Worm (Caenorhabditis elegans) whole organism, L4 larva: Measurements from ENCODE around the gene sgt-1.

ENCODE experiments used
- F26F4.8 ChIP-seq: fragments of 200-800 bp; sonication (Bioruptor generic); conservative IDR thresholded peaks from 2 replicates; pipeline ENCODE4 v1.3.6; 2022; ENCODE audit warnings: missing genetic modification characterization, missing compliant biosample characterization
- F37D6.2 ChIP-seq: sonication (generic microtip); optimal IDR thresholded peaks from 2 replicates; lab custom pipeline; 2016; ENCODE audit warnings: mild to moderate bottlenecking, missing genetic modification characterization, missing compliant biosample characterization
- F44E2.7 ChIP-seq: fragments of 200-800 bp; sonication (Bioruptor generic); IDR thresholded peaks from 2 replicates; pipeline ENCODE4 v2.1.2; 2022; ENCODE audit warnings: missing genetic modification characterization, missing compliant biosample characterization
- T20F7.1 ChIP-seq: fragments of 200-800 bp; sonication (Bioruptor generic); optimal IDR thresholded peaks from 2 replicates; lab custom pipeline; 2018; ENCODE audit warnings: mild to moderate bottlenecking, missing genetic modification characterization, missing compliant biosample characterization
- T26A8.4 ChIP-seq: fragments of 200-800 bp; sonication (Bioruptor generic); IDR thresholded peaks from 2 replicates; pipeline ENCODE4 v1.3.6; 2022; ENCODE audit warnings: missing genetic modification characterization, missing compliant biosample characterization
- Y48G9A.11 ChIP-seq: fragments of 200-800 bp; sonication (Bioruptor generic); IDR thresholded peaks from 2 replicates; pipeline ENCODE4 v1.3.6; 2022; ENCODE audit warnings: missing genetic modification reagents, missing genetic modification characterization, missing compliant biosample characterization
- aha-1 ChIP-seq: fragments of 150-350 bp; peaks from one replicate; lab custom pipeline; 2014; ENCODE audit warnings: missing biosample characterization, missing genetic modification characterization
- ceh-44 ChIP-seq: fragments of 200-800 bp; sonication (Bioruptor generic); IDR thresholded peaks from 2 replicates; pipeline ENCODE4 v1.3.6; 2022; ENCODE audit warnings: missing genetic modification reagents, missing genetic modification characterization, missing compliant biosample characterization
- ceh-62 ChIP-seq: sonication (generic microtip); optimal IDR thresholded peaks from 2 replicates; lab custom pipeline; 2017; ENCODE audit warnings: missing biosample characterization, missing genetic modification characterization
- ceh-82 ChIP-seq: sonication (generic microtip); optimal IDR thresholded peaks from 2 replicates; lab custom pipeline; 2017; ENCODE audit warnings: missing biosample characterization, missing genetic modification characterization
- ces-1 ChIP-seq: fragments of 150-350 bp; sonication (generic microtip); optimal IDR thresholded peaks from 4 replicates; lab custom pipeline; 2014; ENCODE audit warnings: missing biosample characterization, missing genetic modification reagents, missing genetic modification characterization
- daf-12 ChIP-seq: fragments of 150-350 bp; optimal IDR thresholded peaks from 2 replicates; lab custom pipeline; 2014; ENCODE audit warnings: missing biosample characterization, missing genetic modification reagents, missing genetic modification characterization
- dmd-8 ChIP-seq: fragments of 200-800 bp; sonication (Bioruptor generic); IDR thresholded peaks from 2 replicates; pipeline ENCODE4 v1.3.6; 2022; ENCODE audit warnings: missing genetic modification characterization, missing compliant biosample characterization
- dpl-1 ChIP-seq: fragments of 150-350 bp; optimal IDR thresholded peaks from 2 replicates; lab custom pipeline; 2014; ENCODE audit warnings: missing biosample characterization, missing genetic modification reagents, missing genetic modification characterization
- fos-1 ChIP-seq: fragments of 150-350 bp; optimal IDR thresholded peaks from 2 replicates; lab custom pipeline; 2014; ENCODE audit warnings: missing biosample characterization, missing genetic modification characterization
- hlh-11 ChIP-seq: fragments of 200-800 bp; sonication (Bioruptor generic); optimal IDR thresholded peaks from 2 replicates; lab custom pipeline; 2018; ENCODE audit warnings: mild to moderate bottlenecking, missing genetic modification characterization, missing compliant biosample characterization
- hlh-30 ChIP-seq: sonication (generic microtip); optimal IDR thresholded peaks from 2 replicates; lab custom pipeline; 2017; ENCODE audit warnings: antibody characterized with exemption, mild to moderate bottlenecking, missing genetic modification characterization, missing compliant biosample characterization; ENCODE audit not compliant: insufficient read depth
- hmg-1.1 ChIP-seq: fragments of 200-800 bp; sonication (Bioruptor generic); IDR thresholded peaks from 2 replicates; pipeline ENCODE4 v1.3.6; 2022; ENCODE audit warnings: missing genetic modification reagents, missing genetic modification characterization, missing compliant biosample characterization
- lim-7 ChIP-seq: fragments of 200-800 bp; sonication (Bioruptor generic); IDR thresholded peaks from 2 replicates; pipeline ENCODE4 v1.3.6; 2022; ENCODE audit warnings: missing genetic modification characterization, missing compliant biosample characterization
- lin-1 ChIP-seq: fragments of 200-800 bp; sonication (Bioruptor generic); IDR thresholded peaks from 2 replicates; pipeline ENCODE4 v1.3.6; 2022; ENCODE audit warnings: missing genetic modification reagents, missing genetic modification characterization, missing compliant biosample characterization
- lin-39 ChIP-seq: fragments of 150-350 bp; optimal IDR thresholded peaks from 2 replicates; lab custom pipeline; 2014; ENCODE audit warnings: missing biosample characterization, missing genetic modification reagents, missing genetic modification characterization
- lir-3 ChIP-seq: sonication (generic microtip); optimal IDR thresholded peaks from 2 replicates; lab custom pipeline; 2016; ENCODE audit warnings: mild to moderate bottlenecking, missing genetic modification characterization, missing compliant biosample characterization
- madf-5 ChIP-seq, 2 experiments: fragments of 200-800 bp; sonication (Bioruptor generic); IDR thresholded peaks; 2 replicates each; pipeline ENCODE4 v1.3.6; 2022; ENCODE audit warnings: missing compliant biosample characterization in 2 of 2, missing genetic modification characterization in 2 of 2
- mdl-1 ChIP-seq, 2 experiments: fragments of 150-350 bp in 1 of 2; sonication (generic microtip) in 1 of 2; optimal IDR thresholded peaks; 2 replicates each; lab custom pipeline; 2014 to 2017; ENCODE audit warnings: missing biosample characterization in 2 of 2, missing genetic modification characterization in 2 of 2
- mxl-3 ChIP-seq: fragments of 200-800 bp; sonication (Bioruptor generic); optimal IDR thresholded peaks from 2 replicates; lab custom pipeline; 2018; ENCODE audit warnings: mild to moderate bottlenecking, missing genetic modification characterization, missing compliant biosample characterization
- nhr-11 ChIP-seq: fragments of 150-350 bp; optimal IDR thresholded peaks from 2 replicates; lab custom pipeline; 2014; ENCODE audit warnings: missing biosample characterization, missing genetic modification characterization
- nhr-111 ChIP-seq: fragments of 200-800 bp; sonication (Bioruptor generic); optimal IDR thresholded peaks from 2 replicates; lab custom pipeline; 2018; ENCODE audit warnings: mild to moderate bottlenecking, missing genetic modification characterization, missing compliant biosample characterization
- nhr-28 ChIP-seq: fragments of 150-350 bp; optimal IDR thresholded peaks from 2 replicates; lab custom pipeline; 2014; ENCODE audit warnings: missing biosample characterization, missing genetic modification characterization
- nhr-41 ChIP-seq: fragments of 200-800 bp; sonication (Bioruptor generic); IDR thresholded peaks from 2 replicates; pipeline ENCODE4 v1.3.6; 2022; ENCODE audit warnings: missing genetic modification reagents, missing genetic modification characterization, missing compliant biosample characterization
- nhr-48 ChIP-seq: sonication (generic microtip); optimal IDR thresholded peaks from 2 replicates; lab custom pipeline; 2016; ENCODE audit warnings: mild to moderate bottlenecking, missing genetic modification characterization, missing compliant biosample characterization
- rbr-2 ChIP-seq: sonication (generic microtip); optimal IDR thresholded peaks from 2 replicates; lab custom pipeline; 2016; ENCODE audit warnings: missing genotype, missing genetic modification characterization, missing compliant biosample characterization
- saeg-2 ChIP-seq: fragments of 200-800 bp; sonication (Bioruptor generic); IDR thresholded peaks from 2 replicates; pipeline ENCODE4 v1.3.6; 2022; ENCODE audit warnings: missing genetic modification reagents, missing genetic modification characterization, missing compliant biosample characterization
- sdz-12 ChIP-seq: fragments of 200-800 bp; sonication (Bioruptor generic); optimal IDR thresholded peaks from 2 replicates; lab custom pipeline; 2018; ENCODE audit warnings: mild to moderate bottlenecking, missing genetic modification characterization, missing compliant biosample characterization
- set-16 ChIP-seq: fragments of 200-800 bp; sonication (Bioruptor generic); IDR thresholded peaks from 2 replicates; pipeline ENCODE4 v1.3.6; 2022; ENCODE audit warnings: missing genetic modification reagents, missing genetic modification characterization, missing compliant biosample characterization
- skn-1 ChIP-seq: fragments of 150-350 bp; optimal IDR thresholded peaks from 2 replicates; lab custom pipeline; 2014; ENCODE audit warnings: missing biosample characterization, missing genetic modification characterization
- snpc-1.2 ChIP-seq: fragments of 200-800 bp; sonication (Bioruptor generic); IDR thresholded peaks from 2 replicates; pipeline ENCODE4 v1.3.6; 2022; ENCODE audit warnings: missing genetic modification reagents, missing genetic modification characterization, missing compliant biosample characterization
- tag-97 ChIP-seq: fragments of 200-800 bp; sonication (Bioruptor generic); IDR thresholded peaks from 2 replicates; pipeline ENCODE4 v1.3.6; 2022; ENCODE audit warnings: missing genetic modification characterization, missing compliant biosample characterization
- unc-39 ChIP-seq: sonication (generic microtip); optimal IDR thresholded peaks from 2 replicates; lab custom pipeline; 2017; ENCODE audit warnings: missing biosample characterization, missing genetic modification characterization
- unc-62 ChIP-seq, 3 experiments: fragments of 150-350 bp in 1 of 3; sonication (generic microtip); optimal IDR thresholded peaks in 2 of 3; peaks in 1 of 3; 1 replicate in 1 of 3; 2 replicates in 2 of 3; lab custom pipeline; 2014 to 2017; ENCODE audit warnings: missing biosample characterization in 3 of 3, missing genetic modification characterization in 3 of 3, missing genetic modification reagents in 3 of 3, missing genotype in 1 of 3
- zip-2 ChIP-seq: fragments of 150-350 bp; optimal IDR thresholded peaks from 2 replicates; lab custom pipeline; 2014; ENCODE audit warnings: missing biosample characterization, missing genetic modification characterization

Gene sgt-1

ce11 chrII:4874335-4874861, 29.2 kb downstream of the sgt-1 start, which contains the start of gene F11G11.15:
Gene F11G11.15, plus strand, starts transcription at chrII:4874845.
- TF ChIP-seq hlh-11 (tag; lab: Kevin White, UChicago) (peak; percentile 45), aha-1 (tag; lab: Kevin White, UChicago) (peak; percentile 96), hlh-30 (tag; lab: Kevin White, UChicago) (peak; percentile 66), mxl-3 (peak; percentile 81), lim-7 (GFP tag; lab: Robert Waterston, UW) (no peak), nhr-48 (tag; lab: Kevin White, UChicago) (peak; percentile 68), ces-1 (no peak), nhr-28 (tag; lab: Kevin White, UChicago) (peak; percentile 33), mdl-1 (tag; optimal IDR thresholded peaks at IDR 0.05; lab: Kevin White, UChicago) (peak in 1 of 2 experiments; percentile 31), snpc-1.2 (no peak)

- TF ChIP-seq T20F7.1 (GFP tag; lab: Kevin White, UChicago) (no peak), saeg-2 (GFP tag; lab: Robert Waterston, UW) (no peak), dmd-8 (GFP tag; lab: Robert Waterston, UW) (no peak), unc-62 (GFP tag; optimal IDR thresholded peaks at IDR 0.05 in 1 of 2; lab: Kevin White, UChicago) (no peak), unc-62 (tag; optimal IDR thresholded peaks at IDR 0.05; lab: Kevin White, UChicago) (no peak), lin-39 (tag; lab: Kevin White, UChicago) (no peak), rbr-2 (tag; lab: Kevin White, UChicago) (no peak), ceh-62 (tag; lab: Kevin White, UChicago) (no peak)
These were observed 30.6 kb downstream of the sgt-1 start, which contains the start of gene col-73 for ce11 chrII:4873029-4873428. Gene col-73, minus strand, starts transcription at chrII:4873129.

DNA sequence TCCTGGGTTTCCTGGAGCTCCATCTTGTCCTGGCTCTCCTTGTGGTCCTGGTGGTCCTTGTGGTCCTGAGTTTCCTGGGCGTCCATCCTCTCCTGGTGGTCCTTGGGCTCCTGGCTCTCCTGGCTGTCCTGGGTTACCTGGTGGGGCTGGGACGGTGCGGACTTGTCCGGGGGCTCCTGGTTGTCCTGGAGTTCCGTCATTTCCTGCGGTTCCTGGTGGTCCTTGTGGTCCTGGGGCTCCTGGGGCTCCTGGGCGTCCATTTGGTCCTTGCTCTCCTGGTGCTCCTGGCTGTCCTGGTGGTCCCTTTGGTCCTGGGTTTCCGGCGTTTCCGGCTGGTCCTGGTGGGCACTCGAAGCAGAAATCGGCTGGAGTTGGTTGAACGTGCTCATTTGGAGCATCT, 31.2 kb downstream of the sgt-1 start:
- 0 out of 2 replicates have a peak, but pooled peaks have one; percentile 17 for TF ChIP-seq T26A8.4 (GFP tag; lab: Robert Waterston, UW)
- peak; percentile 98 for TF ChIP-seq set-16 (GFP tag; lab: Robert Waterston, UW)
- 0 out of 2 replicates have a peak, but pooled peaks have one; percentile 24 for TF ChIP-seq F26F4.8
- 0 out of 4 replicates have a peak, but pooled peaks of 1 of the 2 experiments have one; percentile 49 for TF ChIP-seq madf-5 (GFP tag; IDR thresholded peaks at IDR 0.05; lab: Robert Waterston, UW)
- TF ChIP-seq Y48G9A.11 (GFP tag; lab: Robert Waterston, UW) = 0 out of 2 replicates have a peak, but pooled peaks have one; percentile 13

DNA sequence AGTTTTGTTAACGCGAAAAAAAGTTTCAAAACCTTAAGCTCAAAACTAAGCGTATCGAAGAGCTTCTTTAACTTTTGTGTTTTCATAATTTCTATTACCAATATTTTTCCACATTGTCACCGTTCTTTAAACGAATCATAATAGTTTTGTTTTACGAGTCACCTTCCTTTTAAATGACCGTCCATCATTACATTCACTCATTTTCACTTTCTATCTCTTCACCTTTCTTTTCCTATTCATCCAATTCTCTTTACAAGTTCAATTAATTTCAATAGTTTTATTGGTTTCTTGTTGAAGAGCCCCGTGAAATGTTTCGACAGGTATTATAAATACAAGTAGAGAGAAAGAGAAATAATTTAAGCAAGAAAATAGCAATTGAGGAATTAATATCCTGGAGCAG, 31.8 kb downstream of the sgt-1 start:
- no peak for TF ChIP-seq sdz-12 (GFP tag; lab: Kevin White, UChicago)
- TF ChIP-seq ceh-82 (tag; lab: Kevin White, UChicago) = peak; percentile 20
- TF ChIP-seq nhr-41 = no peak

DNA sequence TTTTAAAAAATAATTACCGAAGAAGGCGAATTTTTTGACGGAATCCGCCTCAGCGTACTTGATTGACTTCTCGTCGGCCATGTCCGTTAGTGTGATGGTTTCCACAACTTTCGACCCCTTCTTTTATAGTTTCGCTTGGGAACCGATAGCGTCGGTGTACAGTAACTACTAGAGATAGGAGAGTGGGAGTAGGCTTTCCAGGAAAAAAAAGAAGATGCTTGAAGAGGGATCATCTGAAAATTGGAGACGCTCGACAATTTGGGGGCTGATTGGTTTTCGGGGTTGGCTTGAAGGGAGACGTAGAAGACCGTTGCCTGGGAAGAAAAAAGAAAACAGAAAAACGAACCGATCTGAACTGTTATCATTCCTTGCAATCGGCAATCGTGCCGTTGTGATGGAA, 32.9 kb downstream of the sgt-1 start, which contains the start of gene col-20:
TSS of gene col-20 (minus strand) at position 101 of the 400 bp plus-strand sequence.
- TF ChIP-seq zip-2 (tag; lab: Kevin White, UChicago) (no peak), unc-62 (GFP tag; optimal IDR thresholded peaks at IDR 0.05 in 1 of 2; lab: Kevin White, UChicago) (no peak), unc-62 (tag; optimal IDR thresholded peaks at IDR 0.05; lab: Kevin White, UChicago) (no peak), lir-3 (tag; lab: Kevin White, UChicago) (no peak), skn-1 (tag; lab: Kevin White, UChicago) (no peak), F37D6.2 (no peak), mxl-3 (no peak), ceh-44 (GFP tag; lab: Robert Waterston, UW) (no peak), F44E2.7 (no peak), ceh-82 (tag; lab: Kevin White, UChicago) (no peak), nhr-111 (GFP tag; lab: Kevin White, UChicago) (no peak), dpl-1 (no peak), mdl-1 (tag; optimal IDR thresholded peaks at IDR 0.05; lab: Kevin White, UChicago) (no peak), nhr-11 (tag; lab: Kevin White, UChicago) (no peak), madf-5 (GFP tag; IDR thresholded peaks at IDR 0.05; lab: Robert Waterston, UW) (no peak), tag-97 (GFP tag; lab: Robert Waterston, UW) (no peak), unc-39 (tag; lab: Kevin White, UChicago) (no peak), fos-1 (tag; lab: Kevin White, UChicago) (no peak), daf-12 (no peak), lin-1 (GFP tag; lab: Robert Waterston, UW) (no peak), hmg-1.1 (no peak)
